Worm (Caenorhabditis elegans) whole organism, L1 larva: ENCODE measurements around the gene F36D4.5.

ENCODE experiments used
- F16B12.6 ChIP-seq: fragments of 150-350 bp; optimal IDR thresholded peaks from 2 replicates; lab custom pipeline; 2014; ENCODE audit warnings: missing biosample characterization, missing genetic modification characterization
- aha-1 ChIP-seq: fragments of 150-350 bp; optimal IDR thresholded peaks from 2 replicates; lab custom pipeline; 2014; ENCODE audit warnings: missing biosample characterization, missing genetic modification characterization
- blmp-1 ChIP-seq: fragments of 150-350 bp; optimal IDR thresholded peaks from 2 replicates; lab custom pipeline; 2014; ENCODE audit warnings: missing biosample characterization, missing genetic modification characterization
- ceh-63 ChIP-seq: fragments of 200-800 bp; sonication (Bioruptor generic); optimal IDR thresholded peaks from 2 replicates; lab custom pipeline; 2018; ENCODE audit warnings: mild to moderate bottlenecking, missing genetic modification characterization, missing compliant biosample characterization
- ceh-82 ChIP-seq, 3 experiments: fragments of 150-350 bp in 1 of 3; sonication (generic microtip) in 2 of 3; optimal IDR thresholded peaks; 2 replicates each; lab custom pipeline; 2014 to 2017; ENCODE audit warnings: missing biosample characterization in 3 of 3, missing genetic modification characterization in 3 of 3
- ceh-90 ChIP-seq: sonication (generic microtip); optimal IDR thresholded peaks from 2 replicates; lab custom pipeline; 2016; ENCODE audit warnings: missing genetic modification characterization, missing compliant biosample characterization
- ces-1 ChIP-seq: fragments of 150-350 bp; optimal IDR thresholded peaks from 2 replicates; lab custom pipeline; 2014; ENCODE audit warnings: missing biosample characterization, missing genetic modification reagents, missing genetic modification characterization
- dpl-1 ChIP-seq, 3 experiments: fragments of 150-350 bp in 2 of 3; sonication (generic microtip) in 1 of 3; optimal IDR thresholded peaks; 2 replicates each; lab custom pipeline; 2014 to 2017; ENCODE audit warnings: missing biosample characterization in 3 of 3, missing genetic modification characterization in 3 of 3, missing genetic modification reagents in 3 of 3
- dsc-1 ChIP-seq: sonication (generic microtip); optimal IDR thresholded peaks from 2 replicates; lab custom pipeline; 2016; ENCODE audit warnings: mild to moderate bottlenecking, missing genetic modification characterization, missing compliant biosample characterization
- efl-1 ChIP-seq, 4 experiments: fragments of 150-350 bp; optimal IDR thresholded peaks in 3 of 4; peaks in 1 of 4; 1 replicate in 1 of 4; 2 replicates in 3 of 4; lab custom pipeline; 2014; ENCODE audit warnings: missing biosample characterization in 2 of 4, missing genetic modification characterization in 2 of 4, missing genetic modification reagents in 2 of 4
- egl-13 ChIP-seq: sonication (generic microtip); optimal IDR thresholded peaks from 2 replicates; lab custom pipeline; 2016; ENCODE audit warnings: missing genotype, missing genetic modification reagents, missing genetic modification characterization, missing compliant biosample characterization
- elt-2 ChIP-seq: sonication (generic microtip); optimal IDR thresholded peaks from 2 replicates; lab custom pipeline; 2016; ENCODE audit warnings: missing genetic modification characterization, mild to moderate bottlenecking, inconsistent platforms, missing compliant biosample characterization, missing genetic modification reagents
- elt-3 ChIP-seq, 6 experiments: fragments of 150-350 bp in 1 of 6; sonication (generic microtip); optimal IDR thresholded peaks; 2 replicates each; lab custom pipeline; 2017 to 2018; ENCODE audit warnings: missing biosample characterization in 6 of 6, missing genetic modification characterization in 6 of 6, inconsistent platforms in 1 of 6
- fkh-4 ChIP-seq: sonication (generic microtip); optimal IDR thresholded peaks from 2 replicates; lab custom pipeline; 2016; ENCODE audit warnings: missing compliant biosample characterization, missing genetic modification characterization, borderline replicate concordance
- fkh-8 ChIP-seq: sonication (generic microtip); optimal IDR thresholded peaks from 2 replicates; lab custom pipeline; 2016; ENCODE audit warnings: mild to moderate bottlenecking, missing genetic modification characterization, missing compliant biosample characterization
- fos-1 ChIP-seq: fragments of 150-350 bp; optimal IDR thresholded peaks from 2 replicates; lab custom pipeline; 2014; ENCODE audit warnings: missing biosample characterization, missing genetic modification characterization
- hlh-17 ChIP-seq: fragments of 200-800 bp; sonication (Bioruptor generic); optimal IDR thresholded peaks from 2 replicates; lab custom pipeline; 2018; ENCODE audit warnings: missing genetic modification characterization, mild to moderate bottlenecking, missing compliant biosample characterization, moderate library complexity, borderline replicate concordance
- hlh-4 ChIP-seq: sonication (generic microtip); optimal IDR thresholded peaks from 2 replicates; lab custom pipeline; 2016; ENCODE audit warnings: mild to moderate bottlenecking, missing genetic modification characterization, missing compliant biosample characterization
- irx-1 ChIP-seq: sonication (generic microtip); optimal IDR thresholded peaks from 2 replicates; lab custom pipeline; 2016; ENCODE audit warnings: missing genetic modification characterization, missing compliant biosample characterization
- isw-1 ChIP-seq: fragments of 200-800 bp; sonication (Bioruptor generic); IDR thresholded peaks from 2 replicates; pipeline ENCODE4 v1.3.6; 2022; ENCODE audit warnings: missing genetic modification characterization, missing compliant biosample characterization
- jun-1 ChIP-seq: fragments of 150-350 bp; optimal IDR thresholded peaks from 2 replicates; lab custom pipeline; 2014; ENCODE audit warnings: missing biosample characterization, missing genetic modification reagents, missing genetic modification characterization
- lin-39 ChIP-seq: fragments of 150-350 bp; optimal IDR thresholded peaks from 2 replicates; lab custom pipeline; 2014; ENCODE audit warnings: missing biosample characterization, missing genetic modification reagents, missing genetic modification characterization
- mab-9 ChIP-seq: fragments of 200-800 bp; sonication (Bioruptor generic); IDR thresholded peaks from 2 replicates; pipeline ENCODE4 v1.3.6; 2022; ENCODE audit warnings: missing genetic modification reagents, missing genetic modification characterization, missing compliant biosample characterization
- mef-2 ChIP-seq: fragments of 150-350 bp; optimal IDR thresholded peaks from 2 replicates; lab custom pipeline; 2014; ENCODE audit warnings: missing biosample characterization, missing genetic modification characterization
- mep-1 ChIP-seq: fragments of 150-350 bp; optimal IDR thresholded peaks from 2 replicates; lab custom pipeline; 2014; ENCODE audit warnings: missing biosample characterization, missing genetic modification characterization
- nhr-11 ChIP-seq: fragments of 150-350 bp; optimal IDR thresholded peaks from 2 replicates; lab custom pipeline; 2014; ENCODE audit warnings: missing biosample characterization, missing genetic modification characterization
- nhr-12 ChIP-seq: sonication (generic microtip); optimal IDR thresholded peaks from 2 replicates; lab custom pipeline; 2017; ENCODE audit warnings: missing biosample characterization, missing genetic modification characterization
- nhr-47 ChIP-seq: sonication (generic microtip); optimal IDR thresholded peaks from 2 replicates; lab custom pipeline; 2016; ENCODE audit warnings: mild to moderate bottlenecking, missing genetic modification characterization, moderate library complexity, missing compliant biosample characterization
- nhr-71 ChIP-seq: sonication (generic microtip); optimal IDR thresholded peaks from 2 replicates; lab custom pipeline; 2016; ENCODE audit warnings: mild to moderate bottlenecking, missing genetic modification characterization, moderate library complexity, missing compliant biosample characterization
- nhr-76 ChIP-seq: sonication (generic microtip); optimal IDR thresholded peaks from 2 replicates; lab custom pipeline; 2017; ENCODE audit warnings: missing biosample characterization, missing genetic modification characterization
- nhr-77 ChIP-seq: fragments of 150-350 bp; optimal IDR thresholded peaks from 2 replicates; lab custom pipeline; 2014; ENCODE audit warnings: missing biosample characterization, missing genetic modification characterization
- nhr-84 ChIP-seq: sonication (generic microtip); optimal IDR thresholded peaks from 2 replicates; lab custom pipeline; 2017; ENCODE audit warnings: missing biosample characterization, missing genetic modification characterization
- pax-3 ChIP-seq: fragments of 200-800 bp; sonication (Bioruptor generic); optimal IDR thresholded peaks from 2 replicates; lab custom pipeline; 2018; ENCODE audit warnings: mild to moderate bottlenecking, missing genetic modification characterization, moderate library complexity, missing compliant biosample characterization
- rnt-1 ChIP-seq: sonication (generic microtip); optimal IDR thresholded peaks from 2 replicates; lab custom pipeline; 2016; ENCODE audit warnings: mild to moderate bottlenecking, missing genetic modification characterization, moderate library complexity, missing compliant biosample characterization
- snpc-4 ChIP-seq: fragments of 150-350 bp; optimal IDR thresholded peaks from 2 replicates; lab custom pipeline; 2014; ENCODE audit warnings: missing biosample characterization, missing genetic modification characterization
- sox-4 ChIP-seq: sonication (generic microtip); optimal IDR thresholded peaks from 2 replicates; lab custom pipeline; 2016; ENCODE audit warnings: missing genetic modification characterization, missing compliant biosample characterization
- sup-37 ChIP-seq: fragments of 200-800 bp; sonication (Bioruptor generic); optimal IDR thresholded peaks from 2 replicates; lab custom pipeline; 2018; ENCODE audit warnings: mild to moderate bottlenecking, missing genetic modification characterization, missing compliant biosample characterization
- swsn-7 ChIP-seq: sonication (generic microtip); optimal IDR thresholded peaks from 2 replicates; lab custom pipeline; 2016; ENCODE audit warnings: missing genetic modification characterization, missing compliant biosample characterization
- unc-30 ChIP-seq: sonication (generic microtip); optimal IDR thresholded peaks from 2 replicates; lab custom pipeline; 2017; ENCODE audit warnings: missing biosample characterization, missing genetic modification characterization
- unc-62 ChIP-seq: fragments of 150-350 bp; optimal IDR thresholded peaks from 2 replicates; lab custom pipeline; 2014; ENCODE audit warnings: missing biosample characterization, missing genetic modification reagents, missing genetic modification characterization
- zag-1 ChIP-seq: fragments of 150-350 bp; optimal IDR thresholded peaks from 2 replicates; lab custom pipeline; 2014; ENCODE audit warnings: missing biosample characterization, missing genetic modification characterization
- zip-4 ChIP-seq: fragments of 200-800 bp; sonication (Bioruptor generic); optimal IDR thresholded peaks from 2 replicates; lab custom pipeline; 2018; ENCODE audit warnings: mild to moderate bottlenecking, missing genetic modification characterization, moderate library complexity, missing compliant biosample characterization
- ztf-11 ChIP-seq, 2 experiments: sonication (generic microtip); optimal IDR thresholded peaks; 2 replicates each; lab custom pipeline; 2016 to 2017; ENCODE audit warnings: missing genetic modification characterization in 2 of 2, missing biosample characterization in 1 of 2, missing compliant biosample characterization in 1 of 2
- ztf-4 ChIP-seq: fragments of 150-350 bp; optimal IDR thresholded peaks from 2 replicates; lab custom pipeline; 2014; ENCODE audit warnings: missing biosample characterization, missing genetic modification characterization

Gene F36D4.5

ce11 chrV:9471675-9472074, 46.1 kb upstream of the F36D4.5 start, which contains the start of gene flp-6:
Gene flp-6 (plus strand): TSS chrV:9471975.
- no peak for TF ChIP-seq dpl-1 (GFP tag; optimal IDR thresholded peaks at IDR 0.05; lab: Kevin White, UChicago)
- no peak for TF ChIP-seq mef-2
- TF ChIP-seq swsn-7 (tag; lab: Kevin White, UChicago): no peak
- no peak for TF ChIP-seq rnt-1 (tag; lab: Kevin White, UChicago)
- TF ChIP-seq nhr-84: no peak
- no peak for TF ChIP-seq ztf-11 (tag; optimal IDR thresholded peaks at IDR 0.05; lab: Kevin White, UChicago)
- TF ChIP-seq snpc-4 (tag; lab: Kevin White, UChicago): no peak
- TF ChIP-seq pax-3 (tag; lab: Kevin White, UChicago): no peak
- no peak for TF ChIP-seq blmp-1
- no peak for TF ChIP-seq nhr-77 (tag; lab: Kevin White, UChicago)
- TF ChIP-seq ztf-4 (tag; lab: Kevin White, UChicago): no peak
- no peak for TF ChIP-seq ceh-90 (tag; lab: Kevin White, UChicago)
- TF ChIP-seq zip-4 (GFP tag; lab: Kevin White, UChicago): no peak
- no peak for TF ChIP-seq mab-9 (GFP tag; lab: Robert Waterston, UW)

ce11 chrV:9465529-9465928, 39.9 kb upstream of the F36D4.5 start:
- TF ChIP-seq sox-4 (tag; lab: Kevin White, UChicago) (peak; percentile 45), fkh-8 (tag; lab: Kevin White, UChicago) (peak; percentile 16), egl-13 (peak; percentile 47), fkh-4 (tag; lab: Kevin White, UChicago) (peak; percentile 52), dsc-1 (peak; percentile 98), nhr-47 (tag; lab: Kevin White, UChicago) (peak; percentile 22), nhr-71 (tag; lab: Kevin White, UChicago) (peak; percentile 35), zag-1 (no peak), ceh-82 (tag; optimal IDR thresholded peaks at IDR 0.05; lab: Kevin White, UChicago) (no peak), pax-3 (tag; lab: Kevin White, UChicago) (peak; percentile 80), ztf-11 (tag; optimal IDR thresholded peaks at IDR 0.05; lab: Kevin White, UChicago) (no peak)

ce11 chrV:9462605-9463004, 37.0 kb upstream of the F36D4.5 start, which contains the start of gene F07D3.3:
Gene F07D3.3 (minus strand): TSS chrV:9462705.
- TF ChIP-seq fos-1 (tag; lab: Kevin White, UChicago) (no peak), efl-1 (optimal IDR thresholded peaks at IDR 0.05; lab: Kevin White, UChicago) (no peak), efl-1 (GFP tag; optimal IDR thresholded peaks at IDR 0.05 in 1 of 2; lab: Kevin White, UChicago) (no peak)

- TF ChIP-seq hlh-4 (tag; lab: Kevin White, UChicago) (no peak), pax-3 (tag; lab: Kevin White, UChicago) (no peak), lin-39 (tag; lab: Kevin White, UChicago) (no peak), mep-1 (tag; lab: Kevin White, UChicago) (no peak), isw-1 (GFP tag; lab: Robert Waterston, UW) (no peak), jun-1 (tag; lab: Kevin White, UChicago) (no peak), irx-1 (no peak), ztf-11 (tag; optimal IDR thresholded peaks at IDR 0.05; lab: Kevin White, UChicago) (no peak), ceh-90 (tag; lab: Kevin White, UChicago) (no peak)
These were observed 31.9 kb upstream of the F36D4.5 start for ce11 chrV:9457535-9457934.

ce11 chrV:9453933-9454332, 28.3 kb upstream of the F36D4.5 start:
- TF ChIP-seq blmp-1: peak; percentile 95
- no peak for TF ChIP-seq unc-62 (GFP tag; lab: Kevin White, UChicago)
- TF ChIP-seq sup-37 (GFP tag; lab: Kevin White, UChicago): no peak
- TF ChIP-seq zip-4 (GFP tag; lab: Kevin White, UChicago): no peak
- TF ChIP-seq F16B12.6 (tag; lab: Kevin White, UChicago): no peak
- TF ChIP-seq ces-1 (GFP tag; lab: Kevin White, UChicago): no peak
- TF ChIP-seq elt-3 (tag; optimal IDR thresholded peaks at IDR 0.05; lab: Kevin White, UChicago): peak in 1 of 6 experiments; percentile 31
- no peak for TF ChIP-seq hlh-17 (GFP tag; lab: Kevin White, UChicago)
- no peak for TF ChIP-seq aha-1 (tag; lab: Kevin White, UChicago)
- peak; percentile 60 for TF ChIP-seq elt-2 (tag; lab: Kevin White, UChicago)
- TF ChIP-seq nhr-76 (tag; lab: Kevin White, UChicago): no peak
- TF ChIP-seq efl-1 (optimal IDR thresholded peaks at IDR 0.05; lab: Kevin White, UChicago): no peak
- no peak for TF ChIP-seq efl-1 (GFP tag; optimal IDR thresholded peaks at IDR 0.05 in 1 of 2; lab: Kevin White, UChicago)
- TF ChIP-seq nhr-12: no peak
- no peak for TF ChIP-seq ceh-63 (GFP tag; lab: Kevin White, UChicago)
- TF ChIP-seq nhr-11 (tag; lab: Kevin White, UChicago): no peak
- no peak for TF ChIP-seq unc-30 (tag; lab: Kevin White, UChicago)
